Fruit fly (Drosophila melanogaster): Measurements from ENCODE around the gene wrm1.

wrm1 gene

dm6 chr3L:7356386-7357117 lies 21.5 kb upstream of the wrm1 start, which contains the start of gene CTCF (continued):
- TF ChIP-seq CG10431 (GFP tag; optimal IDR thresholded peaks at IDR 0.05) (peak; percentile 51), jumu (GFP tag; optimal IDR thresholded peaks at IDR 0.05) (peak; percentile 54), chn (GFP tag; optimal IDR thresholded peaks at IDR 0.05) (peak; percentile 18), CG2129 (GFP tag; IDR thresholded peaks at IDR 0.05; ENCODE audit: partially characterized antibody) (peak; percentile 63), Eip74EF (GFP tag; optimal IDR thresholded peaks at IDR 0.05) (no peak), MESR4 (GFP tag; optimal IDR thresholded peaks at IDR 0.05) (peak; percentile 76), wor (GFP tag; IDR thresholded peaks at IDR 0.05) (no peak; the same call in 1 of the 2 replicates), CG6791 (GFP tag; IDR thresholded peaks at IDR 0.05; ENCODE audit: partially characterized antibody) (peak; percentile 68; the same call in 1 of the 3 replicates), sob (GFP tag; IDR thresholded peaks at IDR 0.05) (no peak), CG9215 (GFP tag; IDR thresholded peaks at IDR 0.05) (no peak), CG2875 (GFP tag; optimal IDR thresholded peaks at IDR 0.05) (peak; percentile 12), CG9817 (tag; optimal IDR thresholded peaks at IDR 0.05) (peak; percentile 16), CG14014 (GFP tag; IDR thresholded peaks at IDR 0.05) (0 out of 2 replicates have a peak, but pooled peaks have one; percentile 6), knrl (GFP tag; IDR thresholded peaks at IDR 0.05; ENCODE audit: partially characterized antibody) (peak; percentile 82), CG32767 (GFP tag; IDR thresholded peaks at IDR 0.05) (no peak), zen2 (GFP tag; IDR thresholded peaks at IDR 0.05; ENCODE audit: partially characterized antibody) (peak; percentile 37; the same call in 1 of the 3 replicates), CG14710 (tag; optimal IDR thresholded peaks at IDR 0.05) (peak; percentile 50), CG6689 (GFP tag; IDR thresholded peaks at IDR 0.05) (peak; percentile 33; the same call in 1 of the 2 replicates), Mrtf (GFP tag; IDR thresholded peaks at IDR 0.05) (0 out of 3 replicates have a peak, but pooled peaks have one; percentile 48), Dref (GFP tag; IDR thresholded peaks at IDR 0.05) (peak; percentile 76), schlank (tag; optimal IDR thresholded peaks at IDR 0.05) (no peak), az2 (GFP tag; optimal IDR thresholded peaks at IDR 0.05) (peak; percentile 31), Bgb (GFP tag; IDR thresholded peaks at IDR 0.05; ENCODE audit: partially characterized antibody) (peak; percentile 73), repo (GFP tag; optimal IDR thresholded peaks at IDR 0.05) (peak; percentile 21), CHES-1-like (GFP tag; optimal IDR thresholded peaks at IDR 0.05) (peak; percentile 30), Hr3 (GFP tag; optimal IDR thresholded peaks at IDR 0.05) (peak; percentile 13), tap (tag; optimal IDR thresholded peaks at IDR 0.05) (peak; percentile 12), CG9727 (GFP tag; optimal IDR thresholded peaks at IDR 0.05) (peak; percentile 55), slp2 (GFP tag; optimal IDR thresholded peaks at IDR 0.05) (peak; percentile 39), CG17385 (GFP tag; optimal IDR thresholded peaks at IDR 0.05) (peak; percentile 19), CG16813 (GFP tag; IDR thresholded peaks at IDR 0.05; ENCODE audit: partially characterized antibody) (peak; percentile 77), CG2120 (GFP tag; optimal IDR thresholded peaks at IDR 0.05) (peak; percentile 52), sens-2 (GFP tag; IDR thresholded peaks at IDR 0.05) (no peak), dati (GFP tag; IDR thresholded peaks at IDR 0.05) (no peak), Drgx (GFP tag; IDR thresholded peaks at IDR 0.05) (peak; percentile 26; the same call in 1 of the 2 replicates), Dbx (GFP tag; IDR thresholded peaks at IDR 0.05) (0 out of 3 replicates have a peak, but pooled peaks have one; percentile 23), CG8765 (GFP tag; IDR thresholded peaks at IDR 0.05) (no peak), CG7987 (GFP tag; optimal IDR thresholded peaks at IDR 0.05) (peak; percentile 3), CG7745 (tag; optimal IDR thresholded peaks at IDR 0.05) (no peak), tio (GFP tag; optimal IDR thresholded peaks at IDR 0.05) (no peak), otp (GFP tag; IDR thresholded peaks at IDR 0.05) (no peak), peb (GFP tag; IDR thresholded peaks at IDR 0.05) (peak; percentile 43; the same call in 1 of the 2 replicates), CG1602 (GFP tag; optimal IDR thresholded peaks at IDR 0.05) (peak; percentile 3), CG34224 (GFP tag; IDR thresholded peaks at IDR 0.05; ENCODE audit: partially characterized antibody) (peak; percentile 73), CG12659 (GFP tag; optimal IDR thresholded peaks at IDR 0.05) (peak; percentile 77), unc-4 (GFP tag; IDR thresholded peaks at IDR 0.05; ENCODE audit: partially characterized antibody) (peak; percentile 88), Hr51 (GFP tag; optimal IDR thresholded peaks at IDR 0.05) (no peak), NFAT (GFP tag; IDR thresholded peaks at IDR 0.05) (peak; percentile 66)

All from whole organism, embryonic.